Worm (Caenorhabditis elegans): ENCODE measurements around the gene pnp-1.
A peak's percentile ranks its signal among the peaks of the same experiment; 100 is the strongest.

ce11 chrIV:322497-322896 lies 24.4 kb upstream of the pnp-1 start, which contains the start of gene grl-26:
- TF ChIP-seq ztf-23 (GFP tag; IDR thresholded peaks at IDR 0.05) (peak; percentile 81), T22C8.4 (GFP tag; IDR thresholded peaks at IDR 0.05) (peak; percentile 58), ztf-29 (GFP tag; IDR thresholded peaks at IDR 0.05) (0 out of 2 replicates have a peak, but pooled peaks have one; percentile 43), ref-1 (GFP tag; conservative IDR thresholded peaks at IDR 0.05) (no peak)
